Worm (Caenorhabditis elegans) whole organism, early embryonic: Measurements from ENCODE around the gene cux-7.

Source experiments
- B0310.2 ChIP-seq: sonication (generic microtip); optimal IDR thresholded peaks from 2 replicates; lab custom pipeline; 2016; ENCODE audit warnings: mild to moderate bottlenecking, missing genetic modification characterization, missing compliant biosample characterization
- F13C5.2 ChIP-seq: sonication (generic microtip); optimal IDR thresholded peaks from 2 replicates; lab custom pipeline; 2017; ENCODE audit warnings: mild to moderate bottlenecking, missing genetic modification characterization, inconsistent platforms, missing compliant biosample characterization
- aly-1 ChIP-seq: sonication (generic microtip); optimal IDR thresholded peaks from 2 replicates; lab custom pipeline; 2016; ENCODE audit warnings: missing genetic modification characterization, missing compliant biosample characterization
- ceh-13 ChIP-seq: fragments of 200-800 bp; sonication (Bioruptor generic); optimal IDR thresholded peaks from 2 replicates; lab custom pipeline; 2018; ENCODE audit warnings: mild to moderate bottlenecking, missing genetic modification characterization, missing compliant biosample characterization
- flt-1 ChIP-seq: fragments of 200-800 bp; sonication (Bioruptor generic); IDR thresholded peaks from 2 replicates; pipeline ENCODE4 v1.3.6; 2022; ENCODE audit warnings: missing genetic modification characterization, missing compliant biosample characterization
- hmbx-1 ChIP-seq: sonication (generic microtip); optimal IDR thresholded peaks from 2 replicates; lab custom pipeline; 2016; ENCODE audit warnings: mild to moderate bottlenecking, missing genetic modification characterization, missing compliant biosample characterization
- scrt-1 ChIP-seq: fragments of 200-800 bp; sonication (Bioruptor generic); IDR thresholded peaks from 2 replicates; pipeline ENCODE4 v1.3.6; 2022; ENCODE audit warnings: missing genetic modification characterization, missing compliant biosample characterization
- tbx-11 ChIP-seq: fragments of 200-800 bp; sonication (Bioruptor generic); IDR thresholded peaks from 2 replicates; pipeline ENCODE4 v1.3.6; 2022; ENCODE audit warnings: missing genetic modification characterization, missing compliant biosample characterization
- tra-4 ChIP-seq: sonication (generic microtip); optimal IDR thresholded peaks from 2 replicates; lab custom pipeline; 2017; ENCODE audit warnings: missing genetic modification characterization, missing compliant biosample characterization

- TF ChIP-seq aly-1 (tag; lab: Kevin White, UChicago) (no peak), scrt-1 (no peak), F13C5.2 (tag; lab: Kevin White, UChicago) (no peak), B0310.2 (no peak), ceh-13 (no peak), hmbx-1 (tag; lab: Kevin White, UChicago) (no peak), tbx-11 (no peak), flt-1 (GFP tag; lab: Robert Waterston, UW) (no peak), tra-4 (tag; lab: Kevin White, UChicago) (no peak)
These were observed 32.2 kb upstream of the cux-7 start for ce11 chrIII:7552859-7553258.
